Fruit fly (Drosophila melanogaster) whole organism, embryonic: ENCODE measurements around the gene IFT54.
A peak's percentile ranks its signal among the peaks of the same experiment; 100 is the strongest.

Source experiments
- Atf6 ChIP-seq: fragments of 200-800 bp; sonication (Bioruptor generic); IDR thresholded peaks from 2 replicates; pipeline ENCODE4 v1.3.6; 2022; ENCODE audit warnings: missing biosample characterization, missing genetic modification characterization
- Blimp-1 ChIP-seq: fragments of 200-800 bp; sonication (Bioruptor generic); optimal IDR thresholded peaks from 3 replicates; lab custom pipeline; 2018; ENCODE audit warnings: missing biosample characterization, missing genetic modification characterization, mild to moderate bottlenecking, moderate library complexity, missing genetic modification reagents
- C15 ChIP-seq: fragments of 200-800 bp; sonication (Bioruptor generic); IDR thresholded peaks from 3 replicates; pipeline ENCODE4 v1.3.6; 2022; ENCODE audit warnings: missing biosample characterization, missing genetic modification characterization
- CG10147 ChIP-seq: fragments of 200-800 bp; sonication (Bioruptor generic); optimal IDR thresholded peaks from 2 replicates; lab custom pipeline; 2019; ENCODE audit warnings: missing biosample characterization, mild to moderate bottlenecking, missing genetic modification characterization, moderate library complexity
- CG10366 ChIP-seq: fragments of 200-800 bp; sonication (Bioruptor generic); IDR thresholded peaks from 2 replicates; pipeline ENCODE4 v1.3.6; 2022; ENCODE audit warnings: missing biosample characterization, missing genetic modification characterization
- CG12299 ChIP-seq: fragments of 200-800 bp; sonication (Bioruptor generic); optimal IDR thresholded peaks from 2 replicates; lab custom pipeline; 2018; ENCODE audit warnings: missing biosample characterization, mild to moderate bottlenecking, missing genetic modification characterization
- CG14050 ChIP-seq: fragments of 200-800 bp; sonication (Bioruptor generic); IDR thresholded peaks from 3 replicates; pipeline ENCODE4 v1.3.6; 2022; ENCODE audit warnings: missing biosample characterization, missing genetic modification characterization
- CG14441 ChIP-seq: fragments of 200-800 bp; sonication (Bioruptor generic); IDR thresholded peaks from 2 replicates; pipeline ENCODE4 v1.3.6; 2022; ENCODE audit warnings: missing biosample characterization, missing genetic modification characterization
- CG15514 ChIP-seq: fragments of 200-800 bp; sonication (Bioruptor generic); optimal IDR thresholded peaks from 3 replicates; lab custom pipeline; 2017; ENCODE audit warnings: missing biosample characterization, missing genetic modification characterization, mild to moderate bottlenecking, moderate library complexity, missing genetic modification reagents
- CG16779 ChIP-seq: fragments of 200-800 bp; sonication (Bioruptor generic); IDR thresholded peaks from 2 replicates; pipeline ENCODE4 v1.3.6; 2022; ENCODE audit warnings: missing biosample characterization, missing genetic modification characterization
- CG17328 ChIP-seq: fragments of 200-800 bp; sonication (Bioruptor generic); IDR thresholded peaks from 2 replicates; pipeline ENCODE4 v1.3.6; 2022; ENCODE audit warnings: missing biosample characterization, missing genetic modification characterization
- CG18476 ChIP-seq: fragments of 200-800 bp; sonication (Bioruptor generic); optimal IDR thresholded peaks from 2 replicates; lab custom pipeline; 2016; ENCODE audit warnings: missing biosample characterization, mild to moderate bottlenecking, missing genetic modification characterization
- CG2120 ChIP-seq: fragments of 200-800 bp; sonication (Bioruptor generic); optimal IDR thresholded peaks from 3 replicates; lab custom pipeline; 2016; ENCODE audit warnings: missing biosample characterization, missing genetic modification characterization
- CG30403 ChIP-seq: fragments of 200-800 bp; sonication (Bioruptor generic); optimal IDR thresholded peaks from 3 replicates; lab custom pipeline; 2016; ENCODE audit warnings: missing biosample characterization, missing genetic modification characterization
- CG4360 ChIP-seq: fragments of 200-800 bp; sonication (Bioruptor generic); IDR thresholded peaks from 2 replicates; pipeline ENCODE4 v1.3.6; 2022; ENCODE audit warnings: missing biosample characterization, missing genetic modification characterization
- CG6175 ChIP-seq: fragments of 200-800 bp; sonication (Bioruptor generic); IDR thresholded peaks from 3 replicates; pipeline ENCODE4 v1.3.6; 2022; ENCODE audit warnings: missing biosample characterization, missing genetic modification characterization
- CG7839 ChIP-seq: fragments of 200-800 bp; sonication (Bioruptor generic); optimal IDR thresholded peaks from 3 replicates; lab custom pipeline; 2018; ENCODE audit warnings: missing biosample characterization, mild to moderate bottlenecking, missing genetic modification characterization, moderate library complexity
- CG9727 ChIP-seq: fragments of 200-800 bp; sonication (Bioruptor generic); optimal IDR thresholded peaks from 3 replicates; lab custom pipeline; 2017; ENCODE audit warnings: missing biosample characterization, mild to moderate bottlenecking, missing genetic modification characterization
- Camta ChIP-seq: fragments of 200-800 bp; sonication (Bioruptor generic); optimal IDR thresholded peaks from 2 replicates; lab custom pipeline; 2016; ENCODE audit warnings: missing biosample characterization, missing genetic modification characterization
- Dip2 ChIP-seq: fragments of 200-800 bp; sonication (Bioruptor generic); IDR thresholded peaks from 2 replicates; pipeline ENCODE4 v1.3.6; 2022; ENCODE audit warnings: missing biosample characterization, missing genetic modification characterization
- Dip3 ChIP-seq: fragments of 200-800 bp; sonication (Bioruptor generic); optimal IDR thresholded peaks from 3 replicates; lab custom pipeline; 2016; ENCODE audit warnings: missing biosample characterization, missing genetic modification characterization
- Ets97D ChIP-seq: fragments of 200-800 bp; sonication (Bioruptor generic); optimal IDR thresholded peaks from 3 replicates; lab custom pipeline; 2016; ENCODE audit warnings: missing biosample characterization, missing genetic modification characterization
- Fer1 ChIP-seq: fragments of 200-800 bp; sonication (Bioruptor generic); optimal IDR thresholded peaks from 2 replicates; lab custom pipeline; 2017; ENCODE audit warnings: missing biosample characterization, mild to moderate bottlenecking, missing genetic modification characterization
- Fer2 ChIP-seq: fragments of 200-800 bp; sonication (Bioruptor generic); optimal IDR thresholded peaks from 2 replicates; lab custom pipeline; 2018; ENCODE audit warnings: missing biosample characterization, mild to moderate bottlenecking, missing genetic modification characterization, moderate library complexity
- HLHmδ ChIP-seq: fragments of 200-800 bp; sonication (Bioruptor generic); optimal IDR thresholded peaks from 2 replicates; lab custom pipeline; 2018; ENCODE audit warnings: missing biosample characterization, mild to moderate bottlenecking, missing genetic modification characterization, moderate library complexity
- HmgZ ChIP-seq: fragments of 200-800 bp; sonication (Bioruptor generic); optimal IDR thresholded peaks from 2 replicates; lab custom pipeline; 2018; ENCODE audit warnings: missing biosample characterization, mild to moderate bottlenecking, missing genetic modification characterization
- Hsf ChIP-seq: fragments of 200-800 bp; sonication (Bioruptor generic); optimal IDR thresholded peaks from 3 replicates; lab custom pipeline; 2016; ENCODE audit warnings: missing biosample characterization, missing genetic modification characterization
- Mad ChIP-seq: fragments of 200-800 bp; sonication (Bioruptor generic); optimal IDR thresholded peaks from 2 replicates; lab custom pipeline; 2016; ENCODE audit warnings: missing biosample characterization, missing genetic modification characterization
- Meics ChIP-seq: fragments of 200-800 bp; sonication (Bioruptor generic); optimal IDR thresholded peaks from 2 replicates; lab custom pipeline; 2017; ENCODE audit warnings: missing biosample characterization, mild to moderate bottlenecking, missing genetic modification characterization
- NC2β ChIP-seq: fragments of 200-800 bp; sonication (Bioruptor generic); optimal IDR thresholded peaks from 2 replicates; lab custom pipeline; 2016; ENCODE audit warnings: missing biosample characterization, missing genetic modification characterization
- NK7.1 ChIP-seq: fragments of 200-800 bp; sonication (Bioruptor generic); optimal IDR thresholded peaks from 3 replicates; lab custom pipeline; 2016; ENCODE audit warnings: missing biosample characterization, missing genetic modification characterization
- Sin3A ChIP-seq: fragments of >200 bp; optimal IDR thresholded peaks from 2 replicates; lab custom pipeline; 2018
- Ssrp ChIP-seq: fragments of 200-800 bp; sonication (Bioruptor generic); optimal IDR thresholded peaks from 2 replicates; lab custom pipeline; 2018; ENCODE audit warnings: missing biosample characterization, mild to moderate bottlenecking, missing genetic modification characterization, moderate library complexity
- aop ChIP-seq: fragments of 200-800 bp; sonication (Bioruptor generic); IDR thresholded peaks from 2 replicates; pipeline ENCODE4 v1.3.6; 2022; ENCODE audit warnings: missing biosample characterization, missing genetic modification characterization
- bab2 ChIP-seq: fragments of 200-800 bp; sonication (Bioruptor generic); optimal IDR thresholded peaks from 2 replicates; lab custom pipeline; 2016; ENCODE audit warnings: missing biosample characterization, missing genetic modification characterization
- bsh ChIP-seq, 2 experiments: fragments of 200-800 bp; sonication (Bioruptor generic); optimal IDR thresholded peaks; 2 replicates each; lab custom pipeline; 2017 to 2018; ENCODE audit warnings: mild to moderate bottlenecking in 2 of 2, missing biosample characterization in 2 of 2, missing genetic modification characterization in 2 of 2, moderate library complexity in 1 of 2
- dmrt99B ChIP-seq: fragments of 200-800 bp; sonication (Bioruptor generic); optimal IDR thresholded peaks from 2 replicates; lab custom pipeline; 2018; ENCODE audit warnings: missing biosample characterization, mild to moderate bottlenecking, missing genetic modification characterization, moderate library complexity
- dpn ChIP-seq, 2 experiments: fragments of 200-800 bp; sonication (Bioruptor generic); optimal IDR thresholded peaks; 3 replicates each; lab custom pipeline; 2016; ENCODE audit warnings: missing biosample characterization in 2 of 2, missing genetic modification characterization in 2 of 2
- esg ChIP-seq: fragments of 200-800 bp; sonication (Bioruptor generic); conservative IDR thresholded peaks from 2 replicates; pipeline ENCODE4 v1.3.6; 2022; ENCODE audit warnings: missing biosample characterization, missing genetic modification characterization
- ewg ChIP-seq: fragments of 200-800 bp; sonication (Bioruptor generic); optimal IDR thresholded peaks from 3 replicates; lab custom pipeline; 2017; ENCODE audit warnings: mild to moderate bottlenecking, missing biosample characterization, missing genetic modification reagents, missing genetic modification characterization
- fd64A ChIP-seq: fragments of 200-800 bp; sonication (Bioruptor generic); optimal IDR thresholded peaks from 3 replicates; lab custom pipeline; 2018; ENCODE audit warnings: missing biosample characterization, mild to moderate bottlenecking, missing genetic modification characterization
- fd96Cb ChIP-seq: fragments of 200-800 bp; sonication (Bioruptor generic); optimal IDR thresholded peaks from 2 replicates; lab custom pipeline; 2018; ENCODE audit warnings: missing biosample characterization, mild to moderate bottlenecking, missing genetic modification characterization, moderate library complexity
- ftz-f1 ChIP-seq: fragments of 200-800 bp; sonication (Bioruptor generic); optimal IDR thresholded peaks from 2 replicates; lab custom pipeline; 2016; ENCODE audit warnings: missing biosample characterization, missing genetic modification characterization
- grau ChIP-seq: fragments of 200-800 bp; optimal IDR thresholded peaks from 3 replicates; lab custom pipeline; 2019; ENCODE audit warnings: missing biosample characterization, mild to moderate bottlenecking, missing genetic modification characterization, moderate library complexity
- ham ChIP-seq: fragments of 200-800 bp; sonication (Bioruptor generic); IDR thresholded peaks from 2 replicates; pipeline ENCODE4 v1.3.6; 2022; ENCODE audit warnings: missing biosample characterization, missing genetic modification characterization
- lilli ChIP-seq: fragments of 200-800 bp; sonication (Bioruptor generic); optimal IDR thresholded peaks from 3 replicates; lab custom pipeline; 2016; ENCODE audit warnings: missing biosample characterization, missing genetic modification characterization
- nmo ChIP-seq: fragments of 200-800 bp; sonication (Bioruptor generic); optimal IDR thresholded peaks from 2 replicates; lab custom pipeline; 2018; ENCODE audit warnings: missing biosample characterization, mild to moderate bottlenecking, missing genetic modification characterization, moderate library complexity
- oc ChIP-seq: fragments of 200-800 bp; sonication (Bioruptor generic); optimal IDR thresholded peaks from 2 replicates; lab custom pipeline; 2018; ENCODE audit warnings: missing biosample characterization, mild to moderate bottlenecking, missing genetic modification characterization, moderate library complexity
- odd ChIP-seq: fragments of 200-800 bp; sonication (Bioruptor generic); optimal IDR thresholded peaks from 2 replicates; lab custom pipeline; 2017; ENCODE audit warnings: missing biosample characterization, mild to moderate bottlenecking, missing genetic modification characterization
- row ChIP-seq: fragments of 200-800 bp; sonication (Bioruptor generic); IDR thresholded peaks from 3 replicates; pipeline ENCODE4 v1.3.6; 2022; ENCODE audit warnings: missing biosample characterization, missing genetic modification characterization
- tap ChIP-seq: fragments of 200-800 bp; optimal IDR thresholded peaks from 3 replicates; lab custom pipeline; 2019; ENCODE audit warnings: missing biosample characterization, mild to moderate bottlenecking, missing genetic modification characterization, moderate library complexity
- usp ChIP-seq: fragments of >200 bp; optimal IDR thresholded peaks from 2 replicates; lab custom pipeline; 2017; ENCODE audit warnings: missing biosample characterization, missing genetic modification characterization

The IFT54 gene

DNA sequence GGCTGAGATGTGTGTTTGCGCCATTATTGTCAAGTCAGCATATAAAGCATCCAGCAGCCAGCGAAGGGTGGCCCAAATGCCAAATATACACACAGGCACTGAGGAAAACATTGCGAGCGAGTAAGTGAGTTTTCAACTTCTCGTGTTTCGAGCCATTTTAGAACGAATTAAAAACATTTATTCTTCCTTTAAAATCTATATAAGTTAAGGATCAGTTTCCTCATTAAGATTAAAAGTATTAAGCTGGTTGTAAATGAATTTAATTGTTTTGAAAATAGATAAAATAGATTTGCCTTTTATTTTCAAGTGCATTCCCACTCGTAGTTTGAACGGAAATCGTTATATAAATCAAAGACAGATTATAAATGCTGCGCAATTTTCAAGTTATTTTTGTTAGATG, 49.2 kb downstream of the IFT54 start (continued):
- TF ChIP-seq Fer2 (peak; percentile 1), CG4360 (GFP tag; lab: Robert Waterston, UW) (no peak), ftz-f1 (no peak), oc (tag; lab: Kevin White, UChicago) (peak; percentile 4), tap (peak; percentile 21), odd (GFP tag; lab: Kevin White, UChicago) (peak; percentile 30), HmgZ (tag; lab: Kevin White, UChicago) (no peak), esg (GFP tag; lab: Robert Waterston, UW) (0 out of 2 replicates have a peak, but pooled peaks have one; percentile 29), CG12299 (tag; lab: Kevin White, UChicago) (peak; percentile 3), Sin3A (lab: Kevin White, UChicago) (no peak), CG10147 (GFP tag; lab: Kevin White, UChicago) (peak; percentile 3), fd96Cb (tag; lab: Kevin White, UChicago) (peak; percentile 32), CG6175 (GFP tag; lab: Robert Waterston, UW) (no peak), Blimp-1 (GFP tag; lab: Kevin White, UChicago) (peak; percentile 53), ewg (GFP tag; lab: Kevin White, UChicago) (peak; percentile 8), CG15514 (GFP tag; lab: Kevin White, UChicago) (peak; percentile 12), fd64A (GFP tag; lab: Kevin White, UChicago) (no peak), lilli (GFP tag; lab: Kevin White, UChicago) (peak; percentile 47), HLHmδ (no peak), row (GFP tag; lab: Robert Waterston, UW) (peak; percentile 68), bsh (GFP tag; optimal IDR thresholded peaks at IDR 0.05; lab: Kevin White, UChicago) (peak in 1 of 2 experiments; percentile 57), Meics (GFP tag; lab: Kevin White, UChicago) (peak; percentile 54), C15 (no peak), CG18476 (GFP tag; lab: Kevin White, UChicago) (peak; percentile 8), CG14441 (GFP tag; lab: Robert Waterston, UW) (no peak), CG9727 (GFP tag; lab: Kevin White, UChicago) (peak; percentile 39), dpn (GFP tag; optimal IDR thresholded peaks at IDR 0.05; lab: Kevin White, UChicago) (peak in 1 of 2 experiments; percentile 12), CG7839 (peak; percentile 55), aop (GFP tag; lab: Robert Waterston, UW) (no peak), bab2 (peak; percentile 8), nmo (GFP tag; lab: Kevin White, UChicago) (peak; percentile 43), CG10366 (GFP tag; lab: Robert Waterston, UW) (peak; percentile 14; the same call in 1 of the 2 replicates), Fer1 (GFP tag; lab: Kevin White, UChicago) (peak; percentile 57), Hsf (GFP tag; lab: Kevin White, UChicago) (peak; percentile 27), Ssrp (peak; percentile 22), CG16779 (GFP tag; lab: Robert Waterston, UW) (no peak), Atf6 (GFP tag; lab: Robert Waterston, UW) (peak; percentile 20; the same call in 1 of the 2 replicates), ham (GFP tag; lab: Robert Waterston, UW) (no peak), Ets97D (GFP tag; lab: Kevin White, UChicago) (no peak), NC2β (GFP tag; lab: Kevin White, UChicago) (no peak), CG2120 (peak; percentile 66), CG17328 (0 out of 2 replicates have a peak, but pooled peaks have one; percentile 9), CG30403 (peak; percentile 51), Dip2 (GFP tag; lab: Robert Waterston, UW) (no peak), usp (GFP tag; lab: Kevin White, UChicago) (no peak), Dip3 (GFP tag; lab: Kevin White, UChicago) (no peak), dmrt99B (tag; lab: Kevin White, UChicago) (peak; percentile 56), Camta (GFP tag; lab: Kevin White, UChicago) (no peak), grau (tag; lab: Kevin White, UChicago) (no peak), NK7.1 (GFP tag; lab: Kevin White, UChicago) (peak; percentile 23), CG14050 (GFP tag; lab: Robert Waterston, UW) (no peak), Mad (no peak)
